Worm (Caenorhabditis elegans): Measurements from ENCODE around the gene ZC376.8.

ZC376.8 gene

ce11 chrV:14187104-14187503 is 7.1 kb downstream of the ZC376.8 start:
- TF ChIP-seq madf-8 (GFP tag; conservative IDR thresholded peaks at IDR 0.05) (no peak), lin-26 (GFP tag; IDR thresholded peaks at IDR 0.05) (no peak), B0336.3 (GFP tag; IDR thresholded peaks at IDR 0.05) (no peak), mxl-1 (tag; optimal IDR thresholded peaks at IDR 0.05) (no peak), dox-1 (GFP tag; IDR thresholded peaks at IDR 0.05) (no peak), tbx-9 (tag; optimal IDR thresholded peaks at IDR 0.05; ENCODE audit: borderline replicate concordance) (no peak)

ce11 chrV:14192870-14193269 is 12.8 kb downstream of the ZC376.8 start:
- TF ChIP-seq ztf-22 (GFP tag; optimal IDR thresholded peaks at IDR 0.05) (no peak), egrh-3 (GFP tag; IDR thresholded peaks at IDR 0.05) (no peak), nfyb-1 (GFP tag; IDR thresholded peaks at IDR 0.05) (no peak), hlh-26 (GFP tag; conservative IDR thresholded peaks at IDR 0.05) (no peak), hlh-12 (tag; optimal IDR thresholded peaks at IDR 0.05) (no peak), nhr-120 (GFP tag; IDR thresholded peaks at IDR 0.05) (no peak), B0035.1 (tag; optimal IDR thresholded peaks at IDR 0.05) (no peak), sdz-38 (tag; optimal IDR thresholded peaks at IDR 0.05) (no peak), F10E7.11 (tag; optimal IDR thresholded peaks at IDR 0.05) (no peak), lin-40 (tag; optimal IDR thresholded peaks at IDR 0.05) (no peak), ekl-4 (GFP tag; IDR thresholded peaks at IDR 0.05) (0 out of 2 replicates have a peak, but pooled peaks have one; percentile 21), ama-1 (optimal IDR thresholded peaks at IDR 0.05) (no peak), ama-1 (GFP tag; optimal IDR thresholded peaks at IDR 0.05) (peak in 1 of 2 experiments; percentile 11), mes-4 (tag; optimal IDR thresholded peaks at IDR 0.05) (no peak), ZK185.1 (tag; optimal IDR thresholded peaks at IDR 0.05; ENCODE audit: poor library complexity, severe bottlenecking) (no peak), B0019.2 (GFP tag; conservative IDR thresholded peaks at IDR 0.05) (no peak), mel-28 (tag; optimal IDR thresholded peaks at IDR 0.05; ENCODE audit: borderline replicate concordance) (no peak), chd-7 (tag; optimal IDR thresholded peaks at IDR 0.05) (no peak), zfh-2 (GFP tag; conservative IDR thresholded peaks at IDR 0.05) (no peak), lsy-27 (tag; optimal IDR thresholded peaks at IDR 0.05; ENCODE audit: borderline replicate concordance, insufficient read depth) (no peak), F33H1.4 (GFP tag; IDR thresholded peaks at IDR 0.05) (peak; percentile 95), unc-62 (GFP tag; optimal IDR thresholded peaks at IDR 0.05) (no peak), snpc-3.4 (tag; optimal IDR thresholded peaks at IDR 0.05) (peak; percentile 21), ceh-58 (GFP tag; IDR thresholded peaks at IDR 0.05) (no peak), ztf-25 (GFP tag; IDR thresholded peaks at IDR 0.05) (no peak), ceh-91 (GFP tag; IDR thresholded peaks at IDR 0.05) (peak; percentile 65), atf-7 (tag; optimal IDR thresholded peaks at IDR 0.05) (no peak), lin-26 (GFP tag; IDR thresholded peaks at IDR 0.05) (no peak), athp-1 (tag; optimal IDR thresholded peaks at IDR 0.05) (peak; percentile 3), madf-8 (GFP tag; conservative IDR thresholded peaks at IDR 0.05) (peak; percentile 81), sptf-2 (GFP tag; optimal IDR thresholded peaks at IDR 0.05) (no peak), unc-130 (GFP tag; optimal IDR thresholded peaks at IDR 0.05) (no peak), cebp-2 (GFP tag; IDR thresholded peaks at IDR 0.05) (no peak), hmg-20 (GFP tag; IDR thresholded peaks at IDR 0.05) (no peak), ets-4 (GFP tag; optimal IDR thresholded peaks at IDR 0.05) (no peak), tbp1 (GFP tag; optimal IDR thresholded peaks at IDR 0.05) (no peak), Y56A3A.18 (GFP tag; IDR thresholded peaks at IDR 0.05) (no peak), F39B2.1 (GFP tag; IDR thresholded peaks at IDR 0.05) (no peak), die-1 (tag; optimal IDR thresholded peaks at IDR 0.05) (no peak), lag-1 (GFP tag; IDR thresholded peaks at IDR 0.05) (no peak), tbx-9 (tag; optimal IDR thresholded peaks at IDR 0.05; ENCODE audit: borderline replicate concordance) (no peak), akir-1 (GFP tag; optimal IDR thresholded peaks at IDR 0.05) (no peak), rcor-1 (GFP tag; IDR thresholded peaks at IDR 0.05) (no peak), pbrm-1 (GFP tag; IDR thresholded peaks at IDR 0.05) (no peak), Y53F4B.3 (GFP tag; IDR thresholded peaks at IDR 0.05) (no peak)

All from whole organism, young adult.